Fruit fly (Drosophila melanogaster) whole organism, wandering third instar larva: Measurements from ENCODE around the gene CG31624.

Experiments used
- Abd-B ChIP-seq: fragments of >200 bp; optimal IDR thresholded peaks from 2 replicates; lab custom pipeline; 2017; ENCODE audit warnings: missing biosample characterization, missing genetic modification characterization
- Dfd ChIP-seq: fragments of >200 bp; optimal IDR thresholded peaks from 2 replicates; lab custom pipeline; 2017; ENCODE audit warnings: missing biosample characterization, missing genetic modification characterization
- Dif ChIP-seq: fragments of 200-275, 200-300 bp; sonication (Bioruptor generic); optimal IDR thresholded peaks from 2 replicates; lab custom pipeline; 2018; ENCODE audit warnings: missing biosample characterization, missing genetic modification characterization; ENCODE audit not compliant: partially characterized antibody
- Mio ChIP-seq: sonication (Bioruptor generic); optimal IDR thresholded peaks from 2 replicates; lab custom pipeline; 2016; ENCODE audit warnings: missing biosample characterization, missing genetic modification characterization
- dsf ChIP-seq: sonication (Bioruptor generic); optimal IDR thresholded peaks from 2 replicates; lab custom pipeline; 2016; ENCODE audit warnings: missing biosample characterization, missing genetic modification characterization, borderline replicate concordance
- foxo ChIP-seq, 2 experiments: fragments of 200-800 bp; sonication (Bioruptor generic); optimal IDR thresholded peaks; 2 replicates in 1 of 2; 3 replicates in 1 of 2; lab custom pipeline; 2016 to 2017; ENCODE audit warnings: missing biosample characterization in 2 of 2, missing genetic modification characterization in 2 of 2
- h ChIP-seq: fragments of 200-800 bp; sonication (Bioruptor generic); optimal IDR thresholded peaks from 3 replicates; lab custom pipeline; 2016; ENCODE audit warnings: missing biosample characterization, mild to moderate bottlenecking, missing genetic modification characterization
- psq ChIP-seq: fragments of 200-800 bp; sonication (Bioruptor generic); optimal IDR thresholded peaks from 3 replicates; lab custom pipeline; 2017; ENCODE audit warnings: missing biosample characterization, mild to moderate bottlenecking, missing genetic modification characterization, moderate library complexity
- sv ChIP-seq: fragments of 200-800 bp; sonication (Bioruptor generic); optimal IDR thresholded peaks from 3 replicates; lab custom pipeline; 2016; ENCODE audit warnings: missing biosample characterization, missing genetic modification characterization
- tai ChIP-seq: sonication (Bioruptor generic); optimal IDR thresholded peaks from 2 replicates; lab custom pipeline; 2016; ENCODE audit warnings: missing biosample characterization, missing genetic modification characterization
- woc ChIP-seq: sonication (Bioruptor generic); optimal IDR thresholded peaks from 2 replicates; lab custom pipeline; 2016; ENCODE audit warnings: missing biosample characterization, mild to moderate bottlenecking, missing genetic modification characterization

dm6 chr2L:21178436-21179216 is 21.5 kb downstream of the CG31624 start:
- peak; percentile 51 for TF ChIP-seq psq (GFP tag; lab: Kevin White, UChicago)
- no peak for TF ChIP-seq tai (GFP tag; lab: Kevin White, UChicago)
- TF ChIP-seq Dif (GFP tag; lab: Kevin White, UChicago), result no peak
- TF ChIP-seq Dfd, result no peak
- TF ChIP-seq foxo (GFP tag; optimal IDR thresholded peaks at IDR 0.05; lab: Kevin White, UChicago), result no peak
- TF ChIP-seq sv, result no peak
- TF ChIP-seq woc (GFP tag; lab: Kevin White, UChicago), result no peak
- TF ChIP-seq h (GFP tag; lab: Kevin White, UChicago), result no peak
- TF ChIP-seq Mio (GFP tag; lab: Kevin White, UChicago), result no peak
- no peak for TF ChIP-seq Abd-B (GFP tag; lab: Kevin White, UChicago)
- no peak for TF ChIP-seq dsf (GFP tag; lab: Kevin White, UChicago)
